Fruit fly (Drosophila melanogaster): ENCODE results near the gene Or24a.

The Or24a gene

DNA sequence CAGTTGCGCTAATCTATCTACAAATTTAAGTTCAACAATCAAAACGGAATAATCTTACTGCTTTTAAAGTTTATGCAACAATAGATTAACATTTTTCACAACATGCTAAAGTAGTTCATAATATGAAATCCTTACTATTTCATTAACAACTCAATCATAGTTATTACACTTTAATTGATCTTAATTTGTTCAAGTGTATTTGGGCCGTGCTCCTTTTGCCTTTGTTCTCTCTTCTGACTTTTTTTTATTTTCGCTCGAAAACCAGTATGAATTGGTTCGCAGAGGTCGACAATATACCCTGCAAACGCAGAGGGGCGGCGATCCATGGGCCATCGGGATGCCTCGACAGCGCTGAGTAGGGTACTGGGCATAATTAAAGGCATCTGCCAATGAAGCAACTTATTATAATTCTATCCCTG lies 45.4 kb upstream of the Or24a start (continued):
- peak; percentile 46 for TF ChIP-seq CG8319 (GFP tag; optimal IDR thresholded peaks at IDR 0.05)
- no peak for TF ChIP-seq CG6854 (GFP tag; optimal IDR thresholded peaks at IDR 0.05)
- no peak for TF ChIP-seq Hr4 (GFP tag; optimal IDR thresholded peaks at IDR 0.05)
- peak; percentile 56 for TF ChIP-seq fd59A (GFP tag; optimal IDR thresholded peaks at IDR 0.05)
- 0 out of 3 replicates have a peak, but pooled peaks have one; percentile 18 for TF ChIP-seq CG8119 (GFP tag; IDR thresholded peaks at IDR 0.05)
- TF ChIP-seq CG6808 (GFP tag; optimal IDR thresholded peaks at IDR 0.05) = peak; percentile 87
- no peak for TF ChIP-seq Hr38 (GFP tag; optimal IDR thresholded peaks at IDR 0.05)
- TF ChIP-seq acj6 (GFP tag; optimal IDR thresholded peaks at IDR 0.05) = peak; percentile 72
- TF ChIP-seq CG32006 (GFP tag; optimal IDR thresholded peaks at IDR 0.05) = no peak
- TF ChIP-seq cyc (GFP tag; optimal IDR thresholded peaks at IDR 0.05) = peak; percentile 54
- TF ChIP-seq CG9139 (GFP tag; optimal IDR thresholded peaks at IDR 0.05) = peak; percentile 73
- peak; percentile 72 for TF ChIP-seq CG10669 (GFP tag; optimal IDR thresholded peaks at IDR 0.05)
- peak; percentile 59 for TF ChIP-seq achi (GFP tag; optimal IDR thresholded peaks at IDR 0.05)

DNA sequence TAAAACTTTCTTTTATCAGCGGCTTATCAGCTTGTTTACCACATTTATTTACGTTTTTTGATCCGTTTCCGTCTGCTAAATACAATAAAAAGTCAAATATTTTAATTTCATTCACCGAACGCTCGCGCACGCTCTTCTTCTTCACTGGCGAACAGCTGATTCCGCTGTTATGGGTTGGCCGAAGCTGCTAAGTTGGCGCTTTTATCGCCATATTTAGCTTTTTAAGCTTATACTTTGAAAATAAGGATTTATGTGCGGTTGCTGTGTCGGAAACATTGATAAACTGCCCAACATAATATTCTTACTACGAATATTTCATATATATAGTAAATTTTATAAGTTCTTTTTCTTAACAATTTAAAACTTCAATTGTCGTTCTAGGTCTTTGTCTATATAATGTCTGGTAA lies 32.0 kb upstream of the Or24a start, which contains the start of gene Naprt:
Gene Naprt (minus strand): TSS at position 159 of the 407 bp plus-strand sequence.
- no peak for TF ChIP-seq vri (GFP tag; optimal IDR thresholded peaks at IDR 0.05)
- no peak for TF ChIP-seq CG8119 (GFP tag; IDR thresholded peaks at IDR 0.05)
- TF ChIP-seq Blimp-1 (GFP tag; optimal IDR thresholded peaks at IDR 0.05) = peak; percentile 69
- no peak for TF ChIP-seq CG8632 (GFP tag; optimal IDR thresholded peaks at IDR 0.05)
- TF ChIP-seq CG7368 (GFP tag; optimal IDR thresholded peaks at IDR 0.05) = no peak
- TF ChIP-seq svp (GFP tag) = peak; percentile 82

DNA sequence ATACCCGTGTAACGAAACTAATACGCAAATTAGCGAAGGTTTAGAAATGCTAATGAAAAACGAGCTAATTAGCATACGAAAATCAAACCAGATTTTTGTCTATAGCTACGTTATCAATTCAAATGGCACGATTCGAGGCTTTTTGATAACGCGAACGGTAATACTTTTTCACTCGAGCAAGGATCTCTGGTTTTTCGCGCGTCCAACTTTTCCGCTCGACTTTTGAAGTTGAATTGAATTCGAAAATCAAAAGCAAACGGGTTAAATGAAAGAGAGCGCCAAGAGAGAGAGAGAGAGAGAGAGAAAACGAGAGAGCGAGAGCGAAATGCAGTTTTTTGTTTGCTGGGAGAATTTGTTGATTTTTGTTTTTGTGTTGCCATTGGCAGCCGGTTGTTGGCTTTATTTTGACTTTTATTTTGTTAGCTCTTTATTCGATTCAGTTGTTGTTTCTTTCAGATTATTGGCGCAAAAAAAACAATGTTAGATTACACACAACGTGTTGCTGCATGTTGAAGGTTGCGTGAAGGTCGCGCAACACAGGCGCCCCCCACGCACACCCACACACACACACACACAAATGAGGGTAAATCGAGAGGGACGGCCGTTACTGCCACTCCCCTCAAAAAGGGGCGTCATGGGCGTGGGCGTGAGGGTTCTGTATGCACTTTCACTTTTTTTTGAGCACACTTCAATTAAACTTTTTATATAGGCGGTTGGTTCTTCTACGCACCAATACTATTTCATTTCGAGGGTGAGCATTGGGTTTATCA lies 31.4 kb upstream of the Or24a start:
- TF ChIP-seq fkh (GFP tag; optimal IDR thresholded peaks at IDR 0.05) (peak; percentile 70), Eip78C (GFP tag) (peak; percentile 59), CG6792 (GFP tag; optimal IDR thresholded peaks at IDR 0.05) (peak; percentile 45), CG3919 (GFP tag; optimal IDR thresholded peaks at IDR 0.05) (peak; percentile 58), achi (GFP tag; optimal IDR thresholded peaks at IDR 0.05) (no peak), Ets96B (tag; optimal IDR thresholded peaks at IDR 0.05) (no peak), Blimp-1 (GFP tag; optimal IDR thresholded peaks at IDR 0.05) (peak; percentile 94), CG8632 (GFP tag; optimal IDR thresholded peaks at IDR 0.05) (no peak), esn (GFP tag; optimal IDR thresholded peaks at IDR 0.05) (peak; percentile 63), Eip93F (GFP tag; optimal IDR thresholded peaks at IDR 0.05) (no peak), CG8119 (GFP tag; IDR thresholded peaks at IDR 0.05) (peak; percentile 28; the same call in 1 of the 3 replicates), eg (GFP tag; IDR thresholded peaks at IDR 0.05) (peak; percentile 11; the same call in 1 of the 3 replicates), CG6163 (GFP tag; IDR thresholded peaks at IDR 0.05) (peak; percentile 30; the same call in 1 of the 3 replicates), topi (GFP tag; optimal IDR thresholded peaks at IDR 0.05) (peak; percentile 42), CG15336 (GFP tag; IDR thresholded peaks at IDR 0.05) (peak; percentile 43; the same call in 1 of the 2 replicates), Sox102F (GFP tag; optimal IDR thresholded peaks at IDR 0.05) (peak; percentile 34), CG31627 (GFP tag; optimal IDR thresholded peaks at IDR 0.05) (peak; percentile 48), CG10669 (GFP tag; optimal IDR thresholded peaks at IDR 0.05) (no peak), salr (GFP tag; optimal IDR thresholded peaks at IDR 0.05) (no peak), cyc (GFP tag; optimal IDR thresholded peaks at IDR 0.05) (peak; percentile 19), fd59A (GFP tag; optimal IDR thresholded peaks at IDR 0.05) (no peak), CG6854 (GFP tag; optimal IDR thresholded peaks at IDR 0.05) (peak; percentile 63)

DNA sequence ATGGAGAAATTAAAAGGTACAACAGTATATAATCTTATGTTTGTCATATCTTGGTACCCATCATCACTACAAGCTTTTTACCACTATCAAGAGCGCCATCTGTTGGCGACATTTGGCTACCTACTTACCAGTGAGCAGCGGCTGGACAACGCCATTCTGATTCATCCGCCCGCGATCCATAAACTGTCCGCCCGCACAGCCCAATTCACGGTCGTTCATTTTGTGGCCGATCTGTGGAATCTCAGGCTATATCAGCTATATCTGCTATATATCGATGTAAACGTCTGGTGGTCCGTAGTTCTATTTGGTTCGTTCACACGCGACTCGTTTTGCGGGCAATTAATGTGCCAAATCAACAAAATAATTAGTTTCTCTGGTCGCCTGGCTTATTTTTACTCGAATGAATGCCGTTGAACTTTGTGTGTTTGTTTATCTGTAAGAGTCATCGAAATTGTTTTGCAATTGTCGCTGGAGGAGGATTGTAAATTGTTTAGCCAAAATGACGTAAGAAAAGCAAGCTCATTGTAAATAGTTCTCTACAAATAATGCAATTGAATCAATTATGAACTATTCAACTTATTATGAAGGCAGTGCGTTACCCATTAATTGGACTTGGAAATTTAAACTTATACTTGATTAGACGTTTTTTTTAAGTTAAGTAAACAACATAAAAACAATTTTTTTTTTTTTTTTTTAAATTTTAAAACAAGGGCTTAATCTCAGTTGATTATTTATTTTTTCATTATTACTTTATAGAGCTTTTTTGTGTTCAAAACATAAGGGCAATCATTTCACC lies 30.6 kb upstream of the Or24a start:
- TF ChIP-seq CG9139 (GFP tag; optimal IDR thresholded peaks at IDR 0.05) (no peak), CG31627 (GFP tag; optimal IDR thresholded peaks at IDR 0.05) (no peak), CG8119 (GFP tag; IDR thresholded peaks at IDR 0.05) (no peak), Hr39 (GFP tag; optimal IDR thresholded peaks at IDR 0.05) (no peak), Sox14 (GFP tag; optimal IDR thresholded peaks at IDR 0.05) (no peak), achi (GFP tag; optimal IDR thresholded peaks at IDR 0.05) (no peak), Sox15 (GFP tag; optimal IDR thresholded peaks at IDR 0.05) (no peak), OdsH (GFP tag; optimal IDR thresholded peaks at IDR 0.05) (no peak), Hr4 (GFP tag; optimal IDR thresholded peaks at IDR 0.05) (peak; percentile 13)

Measured in whole organism, prepupa.